Fruit fly (Drosophila melanogaster) whole organism, embryonic: Measurements from ENCODE around the gene CG17472.

ENCODE experiments used
- CG10147 ChIP-seq: fragments of 200-800 bp; sonication (Bioruptor generic); optimal IDR thresholded peaks from 2 replicates; lab custom pipeline; 2019; ENCODE audit warnings: missing biosample characterization, mild to moderate bottlenecking, missing genetic modification characterization, moderate library complexity
- CG1024 ChIP-seq: fragments of 200-800 bp; sonication (Bioruptor generic); IDR thresholded peaks from 2 replicates; pipeline ENCODE4 v1.3.6; 2022; ENCODE audit warnings: missing biosample characterization, missing genetic modification characterization
- CG10267 ChIP-seq: fragments of 200-800 bp; sonication (Bioruptor generic); optimal IDR thresholded peaks from 2 replicates; lab custom pipeline; 2018; ENCODE audit warnings: missing biosample characterization, mild to moderate bottlenecking, missing genetic modification characterization, moderate library complexity
- CG10979 ChIP-seq: fragments of 200-800 bp; sonication (Bioruptor generic); optimal IDR thresholded peaks from 2 replicates; lab custom pipeline; 2018; ENCODE audit warnings: missing biosample characterization, mild to moderate bottlenecking, missing genetic modification characterization, moderate library complexity
- CG11504 ChIP-seq: fragments of 200-800 bp; sonication (Bioruptor generic); optimal IDR thresholded peaks from 3 replicates; lab custom pipeline; 2019; ENCODE audit warnings: missing biosample characterization, mild to moderate bottlenecking, missing genetic modification characterization, moderate library complexity
- CG13624 ChIP-seq: fragments of 200-800 bp; sonication (Bioruptor generic); optimal IDR thresholded peaks from 2 replicates; lab custom pipeline; 2016; ENCODE audit warnings: missing biosample characterization, missing genetic modification characterization
- CG14050 ChIP-seq: fragments of 200-800 bp; sonication (Bioruptor generic); IDR thresholded peaks from 3 replicates; pipeline ENCODE4 v1.3.6; 2022; ENCODE audit warnings: missing biosample characterization, missing genetic modification characterization
- CG15601 ChIP-seq: fragments of 200-800 bp; sonication (Bioruptor generic); optimal IDR thresholded peaks from 3 replicates; lab custom pipeline; 2019; ENCODE audit warnings: missing biosample characterization, mild to moderate bottlenecking, missing genetic modification characterization, moderate library complexity
- CG17328 ChIP-seq: fragments of 200-800 bp; sonication (Bioruptor generic); IDR thresholded peaks from 2 replicates; pipeline ENCODE4 v1.3.6; 2022; ENCODE audit warnings: missing biosample characterization, missing genetic modification characterization
- CG18476 ChIP-seq: fragments of 200-800 bp; sonication (Bioruptor generic); optimal IDR thresholded peaks from 2 replicates; lab custom pipeline; 2016; ENCODE audit warnings: missing biosample characterization, mild to moderate bottlenecking, missing genetic modification characterization
- CG2889 ChIP-seq: fragments of 200-800 bp; sonication (Bioruptor generic); IDR thresholded peaks from 3 replicates; pipeline ENCODE4 v1.3.6; 2022; ENCODE audit warnings: missing biosample characterization, missing genetic modification characterization
- CG30431 ChIP-seq: fragments of 200-800 bp; sonication (Bioruptor generic); optimal IDR thresholded peaks from 2 replicates; lab custom pipeline; 2017; ENCODE audit warnings: missing biosample characterization, missing genetic modification characterization
- CG31365 ChIP-seq: fragments of 200-800 bp; sonication (Bioruptor generic); optimal IDR thresholded peaks from 2 replicates; lab custom pipeline; 2018; ENCODE audit warnings: missing biosample characterization, mild to moderate bottlenecking, missing genetic modification characterization
- CG3163 ChIP-seq: fragments of 200-800 bp; sonication (Bioruptor generic); optimal IDR thresholded peaks from 3 replicates; lab custom pipeline; 2016; ENCODE audit warnings: missing biosample characterization, missing genetic modification characterization
- CG32532 ChIP-seq: fragments of 200-800 bp; sonication (Bioruptor generic); IDR thresholded peaks from 2 replicates; pipeline ENCODE4 v1.3.6; 2022; ENCODE audit warnings: missing biosample characterization, missing genetic modification characterization
- CG4854 ChIP-seq: fragments of 200-800 bp; sonication (Bioruptor generic); optimal IDR thresholded peaks from 2 replicates; lab custom pipeline; 2016; ENCODE audit warnings: missing biosample characterization, missing genetic modification characterization, inconsistent platforms
- CG8765 ChIP-seq: fragments of 200-800 bp; sonication (Bioruptor generic); IDR thresholded peaks from 2 replicates; pipeline ENCODE4 v1.3.6; 2022; ENCODE audit warnings: missing biosample characterization, missing genetic modification characterization
- CG9609 ChIP-seq: fragments of 200-800 bp; sonication (Bioruptor generic); optimal IDR thresholded peaks from 3 replicates; lab custom pipeline; 2016; ENCODE audit warnings: missing biosample characterization, missing genetic modification characterization
- Ets65A ChIP-seq: fragments of 200-800 bp; sonication (Bioruptor generic); peaks from one replicate; lab custom pipeline; 2016; ENCODE audit warnings: missing biosample characterization, missing genetic modification characterization
- GATAe ChIP-seq: fragments of 200-800 bp; sonication (Bioruptor generic); conservative IDR thresholded peaks from 2 replicates; pipeline ENCODE4 v1.3.6; 2022; ENCODE audit warnings: missing biosample characterization, missing genetic modification characterization
- HmgD ChIP-seq: fragments of 200-800 bp; sonication (Bioruptor generic); optimal IDR thresholded peaks from 3 replicates; lab custom pipeline; 2016; ENCODE audit warnings: missing biosample characterization, missing genetic modification characterization
- Hmx ChIP-seq: fragments of 200-800 bp; sonication (Bioruptor generic); optimal IDR thresholded peaks from 2 replicates; lab custom pipeline; 2016; ENCODE audit warnings: missing biosample characterization, missing genetic modification characterization
- NC2β ChIP-seq: fragments of 200-800 bp; sonication (Bioruptor generic); optimal IDR thresholded peaks from 2 replicates; lab custom pipeline; 2016; ENCODE audit warnings: missing biosample characterization, missing genetic modification characterization
- Optix ChIP-seq: fragments of 200-800 bp; sonication (Bioruptor generic); IDR thresholded peaks from 3 replicates; pipeline ENCODE4 v1.3.6; 2022; ENCODE audit warnings: missing biosample characterization, missing genetic modification characterization
- Pdp1 ChIP-seq, 2 experiments: fragments of 200-800 bp; sonication (Bioruptor generic); optimal IDR thresholded peaks; 3 replicates each; lab custom pipeline; 2016; ENCODE audit warnings: missing biosample characterization in 2 of 2, missing genetic modification characterization in 2 of 2, mild to moderate bottlenecking in 1 of 2, moderate library complexity in 1 of 2
- Rfx ChIP-seq: fragments of 200-800 bp; sonication (Bioruptor generic); IDR thresholded peaks from 2 replicates; pipeline ENCODE4 v1.3.6; 2022; ENCODE audit warnings: missing biosample characterization, missing genetic modification characterization
- Ssrp ChIP-seq: fragments of 200-800 bp; sonication (Bioruptor generic); optimal IDR thresholded peaks from 2 replicates; lab custom pipeline; 2018; ENCODE audit warnings: missing biosample characterization, mild to moderate bottlenecking, missing genetic modification characterization, moderate library complexity
- Taf1 ChIP-seq: fragments of 200-800 bp; sonication (Bioruptor generic); IDR thresholded peaks from 2 replicates; pipeline ENCODE4 v1.3.6; 2022; ENCODE audit warnings: missing biosample characterization, missing genetic modification characterization
- ap ChIP-seq: fragments of 200-800 bp; sonication (Bioruptor generic); IDR thresholded peaks from 2 replicates; pipeline ENCODE4 v1.3.6; 2022; ENCODE audit warnings: missing biosample characterization, missing genetic modification characterization
- ato ChIP-seq: fragments of 200-800 bp; sonication (Bioruptor generic); IDR thresholded peaks from 2 replicates; pipeline ENCODE4 v1.3.6; 2022; ENCODE audit warnings: missing biosample characterization, missing genetic modification characterization; ENCODE audit not compliant: partially characterized antibody
- cato ChIP-seq: fragments of 200-800 bp; sonication (Bioruptor generic); optimal IDR thresholded peaks from 2 replicates; lab custom pipeline; 2016; ENCODE audit warnings: missing biosample characterization, missing genetic modification characterization, borderline replicate concordance
- chn ChIP-seq: fragments of 200-800 bp; sonication (Bioruptor generic); optimal IDR thresholded peaks from 2 replicates; lab custom pipeline; 2016; ENCODE audit warnings: missing biosample characterization, missing genetic modification characterization
- crol ChIP-seq: fragments of 200-800 bp; sonication (Bioruptor generic); IDR thresholded peaks from 2 replicates; pipeline ENCODE4 v1.3.6; 2022; ENCODE audit warnings: missing biosample characterization, missing genetic modification characterization
- dpn ChIP-seq, 2 experiments: fragments of 200-800 bp; sonication (Bioruptor generic); optimal IDR thresholded peaks; 3 replicates each; lab custom pipeline; 2016; ENCODE audit warnings: missing biosample characterization in 2 of 2, missing genetic modification characterization in 2 of 2
- gfzf ChIP-seq: fragments of 200-800 bp; sonication (Bioruptor generic); optimal IDR thresholded peaks from 2 replicates; lab custom pipeline; 2016; ENCODE audit warnings: missing biosample characterization, mild to moderate bottlenecking, missing genetic modification characterization, moderate library complexity
- lilli ChIP-seq: fragments of 200-800 bp; sonication (Bioruptor generic); optimal IDR thresholded peaks from 3 replicates; lab custom pipeline; 2016; ENCODE audit warnings: missing biosample characterization, missing genetic modification characterization
- lov ChIP-seq, 2 experiments: fragments of 200-800 bp in 1 of 2; fragments of >200 bp in 1 of 2; sonication (Bioruptor generic) in 1 of 2; IDR thresholded peaks in 1 of 2; optimal IDR thresholded peaks in 1 of 2; 2 replicates in 1 of 2; 3 replicates in 1 of 2; pipeline versions ENCODE4 v1.3.6 to Lab custom; 2017 to 2022; ENCODE audit warnings: missing biosample characterization in 1 of 2, missing genetic modification characterization in 1 of 2
- nmo ChIP-seq: fragments of 200-800 bp; sonication (Bioruptor generic); optimal IDR thresholded peaks from 2 replicates; lab custom pipeline; 2018; ENCODE audit warnings: missing biosample characterization, mild to moderate bottlenecking, missing genetic modification characterization, moderate library complexity
- otp ChIP-seq: fragments of 200-800 bp; sonication (Bioruptor generic); IDR thresholded peaks from 3 replicates; pipeline ENCODE4, ENCODE4 v1.3.6; 2022; ENCODE audit warnings: missing biosample characterization, missing genetic modification characterization
- pho ChIP-seq: fragments of 200-800 bp; sonication (Bioruptor generic); optimal IDR thresholded peaks from 2 replicates; lab custom pipeline; 2016; ENCODE audit warnings: missing biosample characterization, missing genetic modification characterization
- phol ChIP-seq: fragments of 200-800 bp; sonication (Bioruptor generic); optimal IDR thresholded peaks from 3 replicates; lab custom pipeline; 2018; ENCODE audit warnings: missing biosample characterization, mild to moderate bottlenecking, missing genetic modification characterization, moderate library complexity
- salm ChIP-seq: fragments of 200-800 bp; sonication (Bioruptor generic); optimal IDR thresholded peaks from 2 replicates; lab custom pipeline; 2018; ENCODE audit warnings: missing biosample characterization, mild to moderate bottlenecking, missing genetic modification characterization
- shn ChIP-seq: fragments of 200-800 bp; sonication (Bioruptor generic); optimal IDR thresholded peaks from 3 replicates; lab custom pipeline; 2016; ENCODE audit warnings: missing biosample characterization, missing genetic modification characterization
- slbo ChIP-seq: fragments of 200-800 bp; sonication (Bioruptor generic); IDR thresholded peaks from 2 replicates; pipeline ENCODE4 v1.3.6; 2022; ENCODE audit warnings: missing biosample characterization, missing genetic modification characterization
- tgo ChIP-seq: fragments of 200-800 bp; sonication (Bioruptor generic); IDR thresholded peaks from 3 replicates; pipeline ENCODE4 v1.3.6; 2022; ENCODE audit warnings: missing biosample characterization, missing genetic modification characterization
- tin ChIP-seq: fragments of 200-800 bp; sonication (Bioruptor generic); optimal IDR thresholded peaks from 3 replicates; lab custom pipeline; 2016; ENCODE audit warnings: missing biosample characterization, missing genetic modification characterization
- tio ChIP-seq: fragments of 200-800 bp; sonication (Bioruptor generic); optimal IDR thresholded peaks from 2 replicates; lab custom pipeline; 2017; ENCODE audit warnings: missing biosample characterization, missing genetic modification characterization, inconsistent platforms
- ttk ChIP-seq: fragments of 200-800 bp; sonication (Bioruptor generic); IDR thresholded peaks from 2 replicates; pipeline ENCODE4 v2.1.2; 2022; ENCODE audit warnings: missing biosample characterization, missing genetic modification characterization
- wek ChIP-seq: fragments of 200-800 bp; sonication (Bioruptor generic); optimal IDR thresholded peaks from 3 replicates; lab custom pipeline; 2018; ENCODE audit warnings: missing biosample characterization, mild to moderate bottlenecking, missing genetic modification characterization, moderate library complexity
- z ChIP-seq: fragments of 200-800 bp; sonication (Bioruptor generic); IDR thresholded peaks from 3 replicates; pipeline ENCODE4 v1.3.6; 2022; ENCODE audit warnings: missing biosample characterization, missing genetic modification characterization
- zfh2 ChIP-seq: fragments of 200-800 bp; sonication (Bioruptor generic); optimal IDR thresholded peaks from 2 replicates; lab custom pipeline; 2016; ENCODE audit warnings: missing biosample characterization, missing genetic modification characterization

Gene CG17472

DNA sequence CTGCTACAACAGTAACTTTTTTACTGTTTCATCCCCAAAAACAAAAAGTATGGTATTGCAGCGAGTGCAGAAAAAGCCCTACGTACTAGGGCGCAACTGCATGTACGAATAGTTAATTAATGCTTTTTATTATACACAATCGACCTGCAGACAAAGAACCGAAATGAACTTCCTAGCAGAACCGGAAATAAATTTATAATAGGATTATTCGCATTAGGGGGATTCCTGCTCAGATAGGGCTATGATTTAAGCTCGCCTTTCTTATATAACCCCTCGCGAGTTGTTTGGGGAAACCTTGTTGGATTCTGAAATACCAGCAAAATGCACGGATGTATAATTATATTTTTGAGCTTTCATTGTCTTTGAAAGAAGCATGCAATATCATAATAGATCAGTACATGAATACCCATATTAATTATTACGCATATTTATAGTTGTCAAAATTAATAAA lies 47.4 kb downstream of the CG17472 start, which contains the start of gene Cen (continued):
- peak; percentile 42 to 95 for TF ChIP-seq Pdp1 (GFP tag; optimal IDR thresholded peaks at IDR 0.05; lab: Kevin White, UChicago)
- peak; percentile 26 for TF ChIP-seq CG18476 (GFP tag; lab: Kevin White, UChicago)
- TF ChIP-seq lilli (GFP tag; lab: Kevin White, UChicago): peak; percentile 63
- TF ChIP-seq Taf1: no peak
- TF ChIP-seq Ssrp (tag; lab: Kevin White, UChicago): peak; percentile 14
- peak; percentile 86 for TF ChIP-seq wek (GFP tag; lab: Kevin White, UChicago)
- no peak for TF ChIP-seq Optix (GFP tag; lab: Robert Waterston, UW)
- 0 out of 3 replicates have a peak, but pooled peaks have one; percentile 34 for TF ChIP-seq tgo (GFP tag; lab: Robert Waterston, UW)
- peak; percentile 66 for TF ChIP-seq CG17328 (GFP tag; lab: Robert Waterston, UW)
- no peak for TF ChIP-seq CG11504 (tag; lab: Kevin White, UChicago)
- peak; percentile 31; the same call in 1 of the 2 replicates for TF ChIP-seq CG32532 (GFP tag; lab: Robert Waterston, UW)
- no peak for TF ChIP-seq crol (GFP tag; lab: Robert Waterston, UW)
- no peak for TF ChIP-seq CG4854 (GFP tag; lab: Kevin White, UChicago)
- no peak for TF ChIP-seq lov (optimal IDR thresholded peaks at IDR 0.05; lab: Kevin White, UChicago)
- no peak for TF ChIP-seq lov (GFP tag; IDR thresholded peaks at IDR 0.05; lab: Robert Waterston, UW)
- peak; percentile 14 for TF ChIP-seq tin (GFP tag; lab: Kevin White, UChicago)
- TF ChIP-seq CG30431 (GFP tag; lab: Kevin White, UChicago): peak; percentile 13
- TF ChIP-seq GATAe (GFP tag; lab: Robert Waterston, UW): no peak
- 0 out of 2 replicates have a peak, but pooled peaks have one; percentile 20 for TF ChIP-seq CG1024 (GFP tag; lab: Robert Waterston, UW)
- TF ChIP-seq CG14050 (GFP tag; lab: Robert Waterston, UW): 0 out of 3 replicates have a peak, but pooled peaks have one; percentile 34
- no peak for TF ChIP-seq CG10979 (tag; lab: Kevin White, UChicago)
- TF ChIP-seq Rfx (GFP tag; lab: Robert Waterston, UW): peak; percentile 60
- peak; percentile 58 for TF ChIP-seq slbo
- TF ChIP-seq CG8765 (GFP tag; lab: Robert Waterston, UW): peak; percentile 15; the same call in 1 of the 2 replicates
- no peak for TF ChIP-seq ato
- peak; percentile 69 for TF ChIP-seq Ets65A (GFP tag; lab: Kevin White, UChicago)
- TF ChIP-seq Hmx (GFP tag; lab: Kevin White, UChicago): no peak
- TF ChIP-seq CG15601: no peak
- peak; percentile 0 for TF ChIP-seq CG9609 (GFP tag; lab: Kevin White, UChicago)
- TF ChIP-seq dpn (GFP tag; optimal IDR thresholded peaks at IDR 0.05; lab: Kevin White, UChicago): peak; percentile 22 to 39
- peak; percentile 28 for TF ChIP-seq CG10267
- peak; percentile 27 for TF ChIP-seq shn (GFP tag; lab: Kevin White, UChicago)
- TF ChIP-seq zfh2 (GFP tag; lab: Kevin White, UChicago): peak; percentile 41
- peak; percentile 48 for TF ChIP-seq chn (GFP tag; lab: Kevin White, UChicago)
- TF ChIP-seq nmo: peak; percentile 54
- no peak for TF ChIP-seq salm (tag; lab: Kevin White, UChicago)
- TF ChIP-seq tio (GFP tag; lab: Kevin White, UChicago): peak; percentile 46
- peak; percentile 25 for TF ChIP-seq CG13624
- peak; percentile 20 for TF ChIP-seq phol
- no peak for TF ChIP-seq CG2889 (GFP tag; lab: Robert Waterston, UW)
- no peak for TF ChIP-seq CG31365 (tag; lab: Kevin White, UChicago)
- TF ChIP-seq pho (GFP tag; lab: Kevin White, UChicago): peak; percentile 25
- TF ChIP-seq NC2β (GFP tag; lab: Kevin White, UChicago): peak; percentile 43
- TF ChIP-seq CG10147: no peak
- TF ChIP-seq ap: peak; percentile 34; the same call in 1 of the 2 replicates
- TF ChIP-seq CG3163 (GFP tag; lab: Kevin White, UChicago): no peak
- no peak for TF ChIP-seq otp
- TF ChIP-seq z: no peak
- no peak for TF ChIP-seq HmgD (GFP tag; lab: Kevin White, UChicago)
- TF ChIP-seq cato (GFP tag; lab: Kevin White, UChicago): peak; percentile 13
- peak; percentile 32; the same call in 1 of the 2 replicates for TF ChIP-seq ttk (GFP tag; lab: Robert Waterston, UW)
- TF ChIP-seq gfzf (GFP tag; lab: Kevin White, UChicago): peak; percentile 59
